Worm (Caenorhabditis elegans): ENCODE measurements around the gene R07E5.6.

DNA sequence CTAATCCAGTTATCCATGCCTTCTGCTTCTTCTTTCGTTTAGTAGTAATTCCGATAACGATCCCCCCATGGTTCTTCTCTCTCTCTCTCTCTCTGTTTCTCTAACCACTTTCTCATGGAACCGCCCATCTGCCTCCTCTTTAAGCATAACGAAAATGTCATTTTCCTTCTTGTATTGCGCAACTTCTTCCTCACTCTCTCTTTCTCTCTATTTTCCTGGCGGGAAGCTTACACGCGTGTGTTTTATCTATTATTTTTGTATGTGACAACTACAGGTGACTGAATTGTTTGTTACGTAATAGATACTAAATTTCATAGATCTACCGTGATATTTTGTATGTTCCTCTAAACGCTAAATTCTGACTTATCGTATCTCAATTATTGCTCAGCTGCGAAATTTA lies 8.1 kb upstream of the R07E5.6 start:
- no peak for TF ChIP-seq ces-1 (GFP tag; optimal IDR thresholded peaks at IDR 0.05)
- no peak for TF ChIP-seq ztf-11 (tag; optimal IDR thresholded peaks at IDR 0.05)
